Worm (Caenorhabditis elegans): ENCODE measurements around the gene mrpl-22.

The mrpl-22 gene

ce11 chrIII:10599699-10600098 lies 15.6 kb upstream of the mrpl-22 start:
- TF ChIP-seq Y55F3AM.14 (GFP tag; optimal IDR thresholded peaks at IDR 0.05) = no peak
- no peak for TF ChIP-seq nhr-11 (tag; optimal IDR thresholded peaks at IDR 0.05)
- TF ChIP-seq gmeb-1 (tag; optimal IDR thresholded peaks at IDR 0.05) = peak; percentile 74
- no peak for TF ChIP-seq mbf-1 (tag; optimal IDR thresholded peaks at IDR 0.05)
- TF ChIP-seq ZK546.5 (tag; optimal IDR thresholded peaks at IDR 0.05) = no peak
- TF ChIP-seq R02D3.7 (tag; optimal IDR thresholded peaks at IDR 0.05) = no peak
- no peak for TF ChIP-seq dmd-4 (tag; optimal IDR thresholded peaks at IDR 0.05)
- no peak for TF ChIP-seq aly-2 (tag; optimal IDR thresholded peaks at IDR 0.05)
- peak; percentile 88 for TF ChIP-seq C34F6.9 (tag; optimal IDR thresholded peaks at IDR 0.05)
- TF ChIP-seq fos-1 (tag; optimal IDR thresholded peaks at IDR 0.05) = peak; percentile 98
- no peak for TF ChIP-seq nhr-12 (tag; optimal IDR thresholded peaks at IDR 0.05)
- no peak for TF ChIP-seq mdl-1 (tag; optimal IDR thresholded peaks at IDR 0.05)
- TF ChIP-seq unc-62 (GFP tag; optimal IDR thresholded peaks at IDR 0.05) = no peak
- TF ChIP-seq sem-4 (tag; optimal IDR thresholded peaks at IDR 0.05) = no peak
- TF ChIP-seq sma-9 (GFP tag; optimal IDR thresholded peaks at IDR 0.05) = no peak
- TF ChIP-seq sma-9 (tag; optimal IDR thresholded peaks at IDR 0.05) = no peak
- TF ChIP-seq ztf-4 (tag; optimal IDR thresholded peaks at IDR 0.05) = no peak
- TF ChIP-seq nhr-237 (tag; optimal IDR thresholded peaks at IDR 0.05) = no peak
- no peak for TF ChIP-seq alr-1 (tag; optimal IDR thresholded peaks at IDR 0.05)
- no peak for TF ChIP-seq ceh-82 (tag; optimal IDR thresholded peaks at IDR 0.05)
- TF ChIP-seq sma-3 (GFP tag; optimal IDR thresholded peaks at IDR 0.05) = peak; percentile 31
- TF ChIP-seq nhr-10 (tag; optimal IDR thresholded peaks at IDR 0.05) = no peak
- TF ChIP-seq egl-27 (tag; optimal IDR thresholded peaks at IDR 0.05) = peak; percentile 49
- peak; percentile 50 for TF ChIP-seq lin-11 (tag; optimal IDR thresholded peaks at IDR 0.05)
- TF ChIP-seq nhr-25 (tag; optimal IDR thresholded peaks at IDR 0.05) = peak; percentile 75
- peak; percentile 1 for TF ChIP-seq blmp-1 (tag; optimal IDR thresholded peaks at IDR 0.05; ENCODE audit: insufficient read depth)
- TF ChIP-seq skn-1 (tag; optimal IDR thresholded peaks at IDR 0.05) = no peak
- TF ChIP-seq lsy-2 (tag; optimal IDR thresholded peaks at IDR 0.05) = peak; percentile 49 to 85
- peak; percentile 67 for TF ChIP-seq unc-55 (GFP tag; optimal IDR thresholded peaks at IDR 0.05)
- TF ChIP-seq nhr-21 (tag; optimal IDR thresholded peaks at IDR 0.05) = peak; percentile 10
- TF ChIP-seq elt-3 (tag; optimal IDR thresholded peaks at IDR 0.05) = no peak
- TF ChIP-seq snpc-4 (tag; optimal IDR thresholded peaks at IDR 0.05) = peak; percentile 23
- TF ChIP-seq ceh-16 (tag; optimal IDR thresholded peaks at IDR 0.05) = peak; percentile 27
- no peak for TF ChIP-seq unc-39 (tag; optimal IDR thresholded peaks at IDR 0.05)
- TF ChIP-seq F13H6.1 (tag; optimal IDR thresholded peaks at IDR 0.05) = peak; percentile 69
- no peak for TF ChIP-seq ztf-11 (tag; optimal IDR thresholded peaks at IDR 0.05)
- no peak for TF ChIP-seq ztf-1 (GFP tag; conservative IDR thresholded peaks at IDR 0.05)
- peak; percentile 8 for TF ChIP-seq mab-5 (tag; optimal IDR thresholded peaks at IDR 0.05)
- TF ChIP-seq zag-1 (tag; optimal IDR thresholded peaks at IDR 0.05) = no peak
- TF ChIP-seq nhr-23 (tag; optimal IDR thresholded peaks at IDR 0.05) = no peak
- no peak for TF ChIP-seq lin-39 (tag; optimal IDR thresholded peaks at IDR 0.05)
- TF ChIP-seq ama-1 (optimal IDR thresholded peaks at IDR 0.05) = peak; percentile 17
- peak; percentile 30 for TF ChIP-seq nhr-6 (tag; optimal IDR thresholded peaks at IDR 0.05)
- no peak for TF ChIP-seq peb-1 (tag; optimal IDR thresholded peaks at IDR 0.05)
- peak; percentile 79 for TF ChIP-seq nhr-129 (tag; optimal IDR thresholded peaks at IDR 0.05)
- TF ChIP-seq elt-1 (tag; optimal IDR thresholded peaks at IDR 0.05) = no peak
- peak; percentile 46 for TF ChIP-seq lin-13 (GFP tag; optimal IDR thresholded peaks at IDR 0.05)
- TF ChIP-seq nhr-77 (tag; optimal IDR thresholded peaks at IDR 0.05) = no peak
- peak; percentile 78 for TF ChIP-seq crh-2 (tag; optimal IDR thresholded peaks at IDR 0.05)
